Worm (Caenorhabditis elegans) whole organism, midembryonic: ENCODE measurements around the gene lip-1.

ENCODE experiments used
- flt-1 ChIP-seq: fragments of 200-800 bp; sonication (Bioruptor generic); IDR thresholded peaks from 2 replicates; pipeline ENCODE4 v1.3.6; 2022; ENCODE audit warnings: missing genetic modification characterization, missing compliant biosample characterization
- med-1 ChIP-seq: sonication (generic microtip); optimal IDR thresholded peaks from 2 replicates; lab custom pipeline; 2017; ENCODE audit warnings: missing genetic modification characterization, mild to moderate bottlenecking, missing compliant biosample characterization, antibody characterized with exemption, missing genetic modification reagents; ENCODE audit not compliant: insufficient read depth
- tab-1 ChIP-seq: fragments of 200-800 bp; sonication (Bioruptor generic); IDR thresholded peaks from 2 replicates; pipeline ENCODE4 v1.3.6; 2022; ENCODE audit warnings: missing genetic modification characterization, missing compliant biosample characterization
- ztf-23 ChIP-seq: fragments of 200-800 bp; sonication (Bioruptor generic); IDR thresholded peaks from 2 replicates; pipeline ENCODE4 v1.3.6; 2022; ENCODE audit warnings: missing genetic modification reagents, missing genetic modification characterization, missing compliant biosample characterization
- ztf-29 ChIP-seq: fragments of 200-800 bp; sonication (Bioruptor generic); IDR thresholded peaks from 2 replicates; pipeline ENCODE4 v1.3.6; 2022; ENCODE audit warnings: missing genetic modification reagents, missing genetic modification characterization, missing compliant biosample characterization

DNA sequence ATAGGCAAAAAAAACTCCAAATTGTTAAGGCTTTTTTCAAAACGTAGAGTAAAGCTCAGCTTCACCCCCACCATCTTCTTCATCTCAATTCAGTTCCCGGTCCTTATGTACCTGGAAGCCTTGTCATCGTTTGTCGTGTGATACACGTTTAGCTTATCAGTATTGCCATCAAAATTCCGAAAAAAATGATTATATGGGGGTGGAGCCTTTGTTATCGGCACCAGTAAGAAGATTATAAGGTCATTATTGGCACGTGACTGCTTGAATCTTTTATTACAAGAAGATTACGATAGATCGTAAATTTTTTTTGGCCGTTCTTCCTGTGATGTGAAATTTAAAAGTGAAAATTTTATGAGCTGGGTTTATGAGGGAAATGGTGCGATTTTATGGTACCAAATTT, 37.7 kb downstream of the lip-1 start:
- no peak for TF ChIP-seq ztf-23 (GFP tag; lab: Robert Waterston, UW)
- no peak for TF ChIP-seq flt-1 (GFP tag; lab: Robert Waterston, UW)
- no peak for TF ChIP-seq ztf-29 (GFP tag; lab: Robert Waterston, UW)
- no peak for TF ChIP-seq tab-1 (GFP tag; lab: Robert Waterston, UW)
- TF ChIP-seq med-1 (GFP tag; lab: Kevin White, UChicago), result no peak
